Worm (Caenorhabditis elegans) whole organism, L4/young adult: ENCODE results near the gene F35H8.1.

Experiments
- W03F9.2 ChIP-seq: fragments of 150-350 bp; optimal IDR thresholded peaks from 2 replicates; lab custom pipeline; 2014; ENCODE audit warnings: missing biosample characterization, missing genetic modification characterization
- dao-5 ChIP-seq: sonication (generic microtip); optimal IDR thresholded peaks from 2 replicates; lab custom pipeline; 2016; ENCODE audit warnings: missing genotype, missing genetic modification characterization, moderate library complexity, missing compliant biosample characterization
- him-1 ChIP-seq: sonication (generic microtip); optimal IDR thresholded peaks from 2 replicates; lab custom pipeline; 2016; ENCODE audit warnings: missing genotype, missing genetic modification reagents, missing genetic modification characterization, missing compliant biosample characterization

DNA sequence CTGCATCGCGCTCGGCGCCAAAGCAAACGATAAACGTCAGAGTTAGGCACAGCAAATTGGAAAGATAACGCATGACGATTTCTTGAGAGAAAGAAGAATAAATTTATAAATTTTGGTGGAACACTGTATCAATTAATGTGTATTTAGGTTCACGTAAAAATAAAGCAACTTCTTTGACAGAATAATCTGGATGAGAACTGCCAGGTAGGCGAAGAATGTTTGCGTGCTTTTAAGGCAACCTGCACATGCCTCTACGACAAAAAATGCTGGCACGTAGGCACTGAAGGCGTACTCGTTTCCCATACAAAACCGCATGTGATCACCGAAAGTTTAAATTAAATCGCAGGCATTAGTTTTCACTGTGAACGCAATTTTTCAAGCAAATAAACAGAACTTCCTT lies at the start of gene F35H8.1:
- TF ChIP-seq dao-5 (tag; lab: Kevin White, UChicago) (no peak), W03F9.2 (tag; lab: Kevin White, UChicago) (no peak), him-1 (tag; lab: Kevin White, UChicago) (no peak)
